Fruit fly (Drosophila melanogaster) whole organism, pupa: Measurements from ENCODE around the gene CG4911.

Experiments
- CG10348 ChIP-seq: fragments of 200-800 bp; sonication (Bioruptor generic); IDR thresholded peaks from 2 replicates; pipeline ENCODE4 v1.3.6; 2022; ENCODE audit warnings: missing biosample characterization, missing genetic modification characterization
- CG13204 ChIP-seq: fragments of 200-800 bp; sonication (Bioruptor generic); optimal IDR thresholded peaks from 2 replicates; lab custom pipeline; 2018; ENCODE audit warnings: missing biosample characterization, mild to moderate bottlenecking, missing genetic modification characterization, moderate library complexity
- CG15710 ChIP-seq: fragments of 200-800 bp; sonication (Bioruptor generic); optimal IDR thresholded peaks from 2 replicates; lab custom pipeline; 2018; ENCODE audit warnings: missing biosample characterization, mild to moderate bottlenecking, missing genetic modification characterization, moderate library complexity
- CG17806 ChIP-seq: fragments of 200-800 bp; sonication (Bioruptor generic); optimal IDR thresholded peaks from 2 replicates; lab custom pipeline; 2018; ENCODE audit warnings: missing biosample characterization, mild to moderate bottlenecking, missing genetic modification characterization, moderate library complexity
- CG32121 ChIP-seq: fragments of 200-800 bp; sonication (Bioruptor generic); IDR thresholded peaks from 2 replicates; pipeline ENCODE4 v1.3.6; 2022; ENCODE audit warnings: missing biosample characterization, missing genetic modification characterization
- CG34367 ChIP-seq: fragments of 200-800 bp; sonication (Bioruptor generic); optimal IDR thresholded peaks from 2 replicates; lab custom pipeline; 2018; ENCODE audit warnings: missing biosample characterization, mild to moderate bottlenecking, missing genetic modification characterization
- CG8301 ChIP-seq: fragments of 200-800 bp; sonication (Bioruptor generic); optimal IDR thresholded peaks from 2 replicates; lab custom pipeline; 2018; ENCODE audit warnings: missing biosample characterization, mild to moderate bottlenecking, missing genetic modification characterization
- D1 ChIP-seq: fragments of 200-800 bp; sonication (Bioruptor generic); optimal IDR thresholded peaks from 2 replicates; lab custom pipeline; 2018; ENCODE audit warnings: missing biosample characterization, mild to moderate bottlenecking, missing genetic modification characterization, moderate library complexity
- EcR ChIP-seq: fragments of 200-800 bp; sonication (Bioruptor generic); optimal IDR thresholded peaks from 3 replicates; lab custom pipeline; 2019; ENCODE audit warnings: missing biosample characterization, missing genetic modification characterization, mild to moderate bottlenecking, moderate library complexity, missing genetic modification reagents
- Pif1A ChIP-seq: fragments of 200-800 bp; sonication (Bioruptor generic); optimal IDR thresholded peaks from 3 replicates; lab custom pipeline; 2016; ENCODE audit warnings: missing biosample characterization, missing genetic modification characterization
- Pif1B ChIP-seq: fragments of 200-800 bp; sonication (Bioruptor generic); optimal IDR thresholded peaks from 3 replicates; lab custom pipeline; 2016; ENCODE audit warnings: missing biosample characterization, missing genetic modification characterization
- fd96Ca ChIP-seq: fragments of 200-800 bp; sonication (Bioruptor generic); IDR thresholded peaks from 3 replicates; pipeline ENCODE4 v1.3.6; 2022; ENCODE audit warnings: missing biosample characterization, missing genetic modification characterization
- gl ChIP-seq: fragments of 200-800 bp; sonication (Bioruptor generic); optimal IDR thresholded peaks from 2 replicates; lab custom pipeline; 2018; ENCODE audit warnings: missing biosample characterization, mild to moderate bottlenecking, missing genetic modification characterization

- TF ChIP-seq CG15710 (tag; lab: Kevin White, UChicago), result no peak
- no peak for TF ChIP-seq EcR
- no peak for TF ChIP-seq gl (tag; lab: Kevin White, UChicago)
- no peak for TF ChIP-seq CG13204 (GFP tag; lab: Kevin White, UChicago)
- TF ChIP-seq Pif1B (GFP tag; lab: Kevin White, UChicago), result no peak
- no peak for TF ChIP-seq CG10348 (GFP tag; lab: Robert Waterston, UW)
- no peak for TF ChIP-seq fd96Ca (GFP tag; lab: Robert Waterston, UW)
- TF ChIP-seq CG34367 (tag; lab: Kevin White, UChicago), result no peak
- TF ChIP-seq D1 (tag; lab: Kevin White, UChicago), result no peak
- no peak for TF ChIP-seq Pif1A (GFP tag; lab: Kevin White, UChicago)
- TF ChIP-seq CG32121 (GFP tag; lab: Robert Waterston, UW), result no peak
- no peak for TF ChIP-seq CG8301 (tag; lab: Kevin White, UChicago)
- TF ChIP-seq CG17806 (tag; lab: Kevin White, UChicago), result no peak
Observed at dm6 chr3L:9025178-9025577, 47.4 kb downstream of the CG4911 start.
